Fruit fly (Drosophila melanogaster): Measurements from ENCODE around the gene mus201.

- no peak for TF ChIP-seq Sp1 (GFP tag; optimal IDR thresholded peaks at IDR 0.05)
- no peak for TF ChIP-seq woc (GFP tag; optimal IDR thresholded peaks at IDR 0.05)
- no peak for TF ChIP-seq pan (optimal IDR thresholded peaks at IDR 0.05)
- TF ChIP-seq rgr (GFP tag; optimal IDR thresholded peaks at IDR 0.05), result no peak
- TF ChIP-seq usp (GFP tag; optimal IDR thresholded peaks at IDR 0.05), result no peak
- TF ChIP-seq Hr83 (GFP tag; optimal IDR thresholded peaks at IDR 0.05; ENCODE audit: poor library complexity, severe bottlenecking), result no peak
- TF ChIP-seq dl (GFP tag; optimal IDR thresholded peaks at IDR 0.05; ENCODE audit: insufficient read depth in 1 of 2, partially characterized antibody in 2 of 2), result no peak
- no peak for TF ChIP-seq lola (GFP tag; optimal IDR thresholded peaks at IDR 0.05)
- TF ChIP-seq Dfd (GFP tag; optimal IDR thresholded peaks at IDR 0.05), result no peak
Measured at dm6 chr2L:8481623-8482424, 43.9 kb downstream of the mus201 start, which contains the start of gene CG43796.
